Fruit fly (Drosophila melanogaster): ENCODE data around the gene CG42857.

Gene CG42857

dm6 chr3R:9777941-9778360, 43.0 kb downstream of the CG42857 start, which contains the start of gene RpS29 (continued):
- TF ChIP-seq CG12299 (tag; optimal IDR thresholded peaks at IDR 0.05): peak; percentile 66
- peak; percentile 88 for TF ChIP-seq CG17912 (GFP tag; optimal IDR thresholded peaks at IDR 0.05)
- TF ChIP-seq CG11085 (GFP tag; IDR thresholded peaks at IDR 0.05): peak; percentile 79
- TF ChIP-seq nom (GFP tag; optimal IDR thresholded peaks at IDR 0.05): peak; percentile 78
- TF ChIP-seq CG7357 (GFP tag; IDR thresholded peaks at IDR 0.05): no peak
- peak; percentile 79 for TF ChIP-seq ttk (GFP tag; IDR thresholded peaks at IDR 0.05)
- peak; percentile 98 for TF ChIP-seq Ets97D (GFP tag; optimal IDR thresholded peaks at IDR 0.05)
- TF ChIP-seq Dref (GFP tag; IDR thresholded peaks at IDR 0.05): peak; percentile 98
- TF ChIP-seq Dll (GFP tag; IDR thresholded peaks at IDR 0.05; ENCODE audit: partially characterized antibody): peak; percentile 91
- peak; percentile 86 for TF ChIP-seq CG7786 (GFP tag; optimal IDR thresholded peaks at IDR 0.05)
- TF ChIP-seq slbo (GFP tag; IDR thresholded peaks at IDR 0.05): peak; percentile 95
- TF ChIP-seq CG12744 (GFP tag; optimal IDR thresholded peaks at IDR 0.05): peak; percentile 77
- peak; percentile 94 for TF ChIP-seq Myb (GFP tag; optimal IDR thresholded peaks at IDR 0.05)
- peak; percentile 53 for TF ChIP-seq trh (GFP tag; optimal IDR thresholded peaks at IDR 0.05)
- peak; percentile 74 for TF ChIP-seq CG3995 (GFP tag; optimal IDR thresholded peaks at IDR 0.05)
- TF ChIP-seq CG17802 (tag; optimal IDR thresholded peaks at IDR 0.05): peak; percentile 53
- TF ChIP-seq corto (GFP tag; optimal IDR thresholded peaks at IDR 0.05): no peak
- peak; percentile 53 for TF ChIP-seq Sry-β (GFP tag; optimal IDR thresholded peaks at IDR 0.05)
- TF ChIP-seq luna (GFP tag; optimal IDR thresholded peaks at IDR 0.05): peak; percentile 88
- TF ChIP-seq H15 (GFP tag; IDR thresholded peaks at IDR 0.05): peak; percentile 68; the same call in 1 of the 3 replicates
- peak; percentile 84 for TF ChIP-seq maf-S (GFP tag; optimal IDR thresholded peaks at IDR 0.05)
- TF ChIP-seq slou (GFP tag; optimal IDR thresholded peaks at IDR 0.05): peak; percentile 79
- TF ChIP-seq usp (GFP tag; optimal IDR thresholded peaks at IDR 0.05): no peak
- 0 out of 2 replicates have a peak, but pooled peaks have one; percentile 50 for TF ChIP-seq Taf1 (GFP tag; IDR thresholded peaks at IDR 0.05)
- TF ChIP-seq schlank (tag; optimal IDR thresholded peaks at IDR 0.05): peak; percentile 85
- TF ChIP-seq Bgb (GFP tag; IDR thresholded peaks at IDR 0.05; ENCODE audit: partially characterized antibody): peak; percentile 98
- TF ChIP-seq inv (GFP tag; IDR thresholded peaks at IDR 0.05; ENCODE audit: partially characterized antibody): peak; percentile 92
- no peak for TF ChIP-seq CG4707 (GFP tag; optimal IDR thresholded peaks at IDR 0.05)
- TF ChIP-seq Dfd (GFP tag; optimal IDR thresholded peaks at IDR 0.05): no peak
- TF ChIP-seq kah (GFP tag; optimal IDR thresholded peaks at IDR 0.05): peak; percentile 45
- TF ChIP-seq sens-2 (GFP tag; IDR thresholded peaks at IDR 0.05): no peak; the same call in 1 of the 2 replicates
- TF ChIP-seq CG30431 (GFP tag; optimal IDR thresholded peaks at IDR 0.05): peak; percentile 47
- TF ChIP-seq dm (GFP tag; optimal IDR thresholded peaks at IDR 0.05): peak; percentile 97
- peak; percentile 52; the same call in 1 of the 2 replicates for TF ChIP-seq rib (GFP tag; IDR thresholded peaks at IDR 0.05)
- no peak for TF ChIP-seq nau (GFP tag; optimal IDR thresholded peaks at IDR 0.05)
- TF ChIP-seq CG4730 (GFP tag; IDR thresholded peaks at IDR 0.05): peak; percentile 46; the same call in 1 of the 2 replicates
- TF ChIP-seq Doc2 (GFP tag; IDR thresholded peaks at IDR 0.05): no peak
- peak; percentile 69 for TF ChIP-seq az2 (GFP tag; optimal IDR thresholded peaks at IDR 0.05)
- TF ChIP-seq HLH4C (GFP tag; IDR thresholded peaks at IDR 0.05; ENCODE audit: partially characterized antibody): peak; percentile 82
- peak; percentile 71 for TF ChIP-seq Mrtf (GFP tag; IDR thresholded peaks at IDR 0.05)
- peak; percentile 61 for TF ChIP-seq Six4 (GFP tag; optimal IDR thresholded peaks at IDR 0.05)
- TF ChIP-seq dati (GFP tag; IDR thresholded peaks at IDR 0.05): no peak
- peak; percentile 61 for TF ChIP-seq Tbp (GFP tag; optimal IDR thresholded peaks at IDR 0.05)
- TF ChIP-seq croc (GFP tag; conservative IDR thresholded peaks at IDR 0.05): 0 out of 3 replicates have a peak, but pooled peaks have one; percentile 32
- peak; percentile 65 for TF ChIP-seq CG11398 (GFP tag; optimal IDR thresholded peaks at IDR 0.05)
- peak; percentile 92 for TF ChIP-seq chinmo (GFP tag; IDR thresholded peaks at IDR 0.05; ENCODE audit: partially characterized antibody)
- peak; percentile 74 for TF ChIP-seq Hey (tag; optimal IDR thresholded peaks at IDR 0.05)
- TF ChIP-seq CG4820 (GFP tag; optimal IDR thresholded peaks at IDR 0.05): peak; percentile 52
- no peak for TF ChIP-seq dimm (GFP tag; IDR thresholded peaks at IDR 0.05)
- peak; percentile 52 for TF ChIP-seq da (GFP tag; optimal IDR thresholded peaks at IDR 0.05)
- peak; percentile 68 for TF ChIP-seq disco-r (GFP tag; optimal IDR thresholded peaks at IDR 0.05)
- TF ChIP-seq bab2 (GFP tag; optimal IDR thresholded peaks at IDR 0.05): peak; percentile 86

Data from whole organism, embryonic.